Worm (Caenorhabditis elegans) whole organism, mixed stage, embryonic: Measurements from ENCODE around the gene T14B4.20.

ENCODE experiments used
- ces-1 ChIP-seq: fragments of 150-350 bp; optimal IDR thresholded peaks from 2 replicates; lab custom pipeline; 2014; ENCODE audit warnings: missing biosample characterization, missing genetic modification reagents, missing genetic modification characterization
- elt-3 ChIP-seq: fragments of 150-350 bp; optimal IDR thresholded peaks from 2 replicates; lab custom pipeline; 2014; ENCODE audit warnings: missing biosample characterization, missing genetic modification characterization
- lsy-2 ChIP-seq: fragments of 150-350 bp; optimal IDR thresholded peaks from 2 replicates; lab custom pipeline; 2014; ENCODE audit warnings: missing biosample characterization, missing genetic modification characterization
- nhr-12 ChIP-seq: fragments of 150-350 bp; optimal IDR thresholded peaks from 2 replicates; lab custom pipeline; 2014; ENCODE audit warnings: missing biosample characterization, missing genetic modification characterization
- snpc-4 ChIP-seq: fragments of 150-350 bp; optimal IDR thresholded peaks from 2 replicates; lab custom pipeline; 2014; ENCODE audit warnings: missing biosample characterization, missing genetic modification characterization
- tbx-8 ChIP-seq: fragments of 200-800 bp; sonication (Bioruptor generic); optimal IDR thresholded peaks from 2 replicates; lab custom pipeline; 2018; ENCODE audit warnings: mild to moderate bottlenecking, missing genetic modification characterization, moderate library complexity, missing compliant biosample characterization
- unc-39 ChIP-seq: fragments of 150-350 bp; optimal IDR thresholded peaks from 2 replicates; lab custom pipeline; 2014; ENCODE audit warnings: missing biosample characterization, missing genetic modification characterization
- unc-62 ChIP-seq: fragments of 150-350 bp; optimal IDR thresholded peaks from 2 replicates; lab custom pipeline; 2014; ENCODE audit warnings: missing biosample characterization, missing genetic modification reagents, missing genetic modification characterization
- ztf-11 ChIP-seq: fragments of 150-350 bp; optimal IDR thresholded peaks from 2 replicates; lab custom pipeline; 2014; ENCODE audit warnings: missing biosample characterization, missing genetic modification characterization

- TF ChIP-seq snpc-4 (tag; lab: Kevin White, UChicago) (no peak), lsy-2 (tag; lab: Kevin White, UChicago) (no peak), ces-1 (GFP tag; lab: Kevin White, UChicago) (no peak), ztf-11 (no peak), tbx-8 (GFP tag; lab: Kevin White, UChicago) (no peak), unc-39 (no peak), elt-3 (tag; lab: Kevin White, UChicago) (no peak), unc-62 (GFP tag; lab: Kevin White, UChicago) (no peak), nhr-12 (tag; lab: Kevin White, UChicago) (no peak)
Measured at ce11 chrII:6695388-6695787, 21.3 kb upstream of the T14B4.20 start, which contains the start of gene C18H9.5.
